Fruit fly (Drosophila melanogaster): ENCODE data around the gene CG14312.
A peak's percentile ranks its signal among the peaks of the same experiment; 100 is the strongest.

Gene CG14312

DNA sequence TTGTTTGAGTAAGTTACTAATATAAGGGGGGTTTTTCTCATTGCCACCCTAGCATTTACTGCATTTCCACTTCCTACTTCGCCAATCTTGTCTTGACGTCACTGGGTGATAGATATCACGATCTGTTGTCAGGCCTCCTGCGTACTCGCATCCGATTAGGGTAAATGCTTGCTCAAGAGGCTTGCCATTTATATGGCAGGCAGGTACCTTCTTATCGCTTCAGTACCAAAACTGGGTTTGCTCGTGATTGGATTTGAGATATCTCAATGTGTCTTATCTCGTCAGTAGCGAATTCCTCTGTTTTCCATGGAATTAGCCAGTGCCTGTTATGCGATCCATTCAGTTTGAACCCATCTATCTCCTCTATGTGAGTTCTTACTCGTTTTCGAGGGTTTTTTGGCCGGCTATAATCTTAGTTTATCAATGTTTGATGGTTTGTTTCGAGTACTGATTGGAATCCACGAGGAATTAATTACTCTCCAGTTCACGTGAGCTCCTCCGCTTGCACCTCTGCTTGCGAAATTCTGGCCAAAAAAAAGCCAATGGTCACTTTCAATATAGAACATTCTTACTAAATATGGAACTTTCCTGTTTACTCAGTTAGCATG, 2.4 kb downstream of the CG14312 start:
- no peak for TF ChIP-seq slbo (GFP tag; IDR thresholded peaks at IDR 0.05)
- TF ChIP-seq cwo (GFP tag; optimal IDR thresholded peaks at IDR 0.05): peak; percentile 71
- TF ChIP-seq grn (GFP tag; optimal IDR thresholded peaks at IDR 0.05): peak; percentile 64
- no peak for TF ChIP-seq Chrac-16 (GFP tag; optimal IDR thresholded peaks at IDR 0.05)
- peak; percentile 26 for TF ChIP-seq mirr (GFP tag; optimal IDR thresholded peaks at IDR 0.05)
- TF ChIP-seq CG6813 (GFP tag; optimal IDR thresholded peaks at IDR 0.05): no peak
- TF ChIP-seq vfl (GFP tag; optimal IDR thresholded peaks at IDR 0.05): no peak
- no peak for TF ChIP-seq CG17912 (GFP tag; optimal IDR thresholded peaks at IDR 0.05)
- TF ChIP-seq pnt (GFP tag; optimal IDR thresholded peaks at IDR 0.05): no peak
- no peak for TF ChIP-seq CG10543 (GFP tag; optimal IDR thresholded peaks at IDR 0.05)
- no peak for TF ChIP-seq CG9797 (GFP tag; optimal IDR thresholded peaks at IDR 0.05)
- no peak for TF ChIP-seq disco-r (GFP tag; optimal IDR thresholded peaks at IDR 0.05)
- no peak for TF ChIP-seq CG8388 (GFP tag; optimal IDR thresholded peaks at IDR 0.05)
- TF ChIP-seq H2.0 (GFP tag; IDR thresholded peaks at IDR 0.05): no peak
- TF ChIP-seq oc (tag; optimal IDR thresholded peaks at IDR 0.05): no peak
- TF ChIP-seq CG5245 (GFP tag; optimal IDR thresholded peaks at IDR 0.05): no peak
- TF ChIP-seq row (GFP tag; IDR thresholded peaks at IDR 0.05): no peak
- no peak for TF ChIP-seq fu2 (GFP tag; optimal IDR thresholded peaks at IDR 0.05)
- TF ChIP-seq CG33557 (GFP tag; optimal IDR thresholded peaks at IDR 0.05): no peak
- no peak for TF ChIP-seq CG42726 (GFP tag; IDR thresholded peaks at IDR 0.05; ENCODE audit: partially characterized antibody)
- peak in 1 of 2 experiments; percentile 14 for TF ChIP-seq Pdp1 (GFP tag; optimal IDR thresholded peaks at IDR 0.05)
- TF ChIP-seq D (optimal IDR thresholded peaks at IDR 0.05): no peak
- no peak for TF ChIP-seq D (GFP tag; optimal IDR thresholded peaks at IDR 0.05)
- peak; percentile 66 for TF ChIP-seq exex (tag; optimal IDR thresholded peaks at IDR 0.05)
- TF ChIP-seq sug (tag; optimal IDR thresholded peaks at IDR 0.05): peak; percentile 72
- TF ChIP-seq CG15479 (GFP tag; optimal IDR thresholded peaks at IDR 0.05): peak; percentile 99
- no peak for TF ChIP-seq CG10979 (tag; optimal IDR thresholded peaks at IDR 0.05)
- TF ChIP-seq Neu2 (GFP tag; optimal IDR thresholded peaks at IDR 0.05; ENCODE audit: borderline replicate concordance): no peak
- no peak for TF ChIP-seq CG7372 (GFP tag; IDR thresholded peaks at IDR 0.05)
- TF ChIP-seq zen (tag; optimal IDR thresholded peaks at IDR 0.05): no peak
- no peak for TF ChIP-seq CG2712 (tag; optimal IDR thresholded peaks at IDR 0.05)
- no peak for TF ChIP-seq Atf6 (GFP tag; IDR thresholded peaks at IDR 0.05)
- TF ChIP-seq CG12071 (GFP tag; optimal IDR thresholded peaks at IDR 0.05): no peak
- no peak for TF ChIP-seq chif (GFP tag; optimal IDR thresholded peaks at IDR 0.05)
- no peak for TF ChIP-seq CG15269 (tag; optimal IDR thresholded peaks at IDR 0.05)
- TF ChIP-seq chinmo (GFP tag; IDR thresholded peaks at IDR 0.05; ENCODE audit: partially characterized antibody): 0 out of 4 replicates have a peak, but pooled peaks have one; percentile 11

DNA sequence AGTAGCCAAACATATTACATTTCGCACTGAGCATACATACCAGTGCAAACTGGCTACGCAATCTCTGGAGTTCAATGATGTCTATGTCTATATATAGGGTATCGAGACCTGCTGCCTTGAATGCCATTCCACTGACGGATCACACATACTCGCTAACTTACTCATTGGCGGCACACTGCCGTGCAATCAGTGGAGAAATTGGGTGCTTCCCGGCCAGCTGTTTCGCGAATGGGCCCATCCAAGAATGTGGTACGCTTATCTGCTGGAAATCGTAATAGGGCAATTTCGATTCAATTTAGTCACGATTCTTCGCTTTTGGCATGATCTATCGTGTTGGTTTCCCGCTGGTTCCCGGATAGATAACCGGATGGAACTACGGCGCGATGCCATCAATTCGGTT, 3.2 kb downstream of the CG14312 start:
- TF ChIP-seq NK7.1 (GFP tag; optimal IDR thresholded peaks at IDR 0.05) (no peak), CG17912 (GFP tag; optimal IDR thresholded peaks at IDR 0.05) (no peak), sd (tag; optimal IDR thresholded peaks at IDR 0.05) (peak; percentile 62), NC2β (GFP tag; optimal IDR thresholded peaks at IDR 0.05) (no peak), CG2129 (GFP tag; IDR thresholded peaks at IDR 0.05; ENCODE audit: partially characterized antibody) (no peak), exex (tag; optimal IDR thresholded peaks at IDR 0.05) (peak; percentile 40), gro (GFP tag; optimal IDR thresholded peaks at IDR 0.05) (peak; percentile 7), mirr (GFP tag; optimal IDR thresholded peaks at IDR 0.05) (peak; percentile 2), CG12219 (GFP tag; optimal IDR thresholded peaks at IDR 0.05) (no peak)
